Worm (Caenorhabditis elegans): ENCODE results near the gene T24B8.4.

DNA sequence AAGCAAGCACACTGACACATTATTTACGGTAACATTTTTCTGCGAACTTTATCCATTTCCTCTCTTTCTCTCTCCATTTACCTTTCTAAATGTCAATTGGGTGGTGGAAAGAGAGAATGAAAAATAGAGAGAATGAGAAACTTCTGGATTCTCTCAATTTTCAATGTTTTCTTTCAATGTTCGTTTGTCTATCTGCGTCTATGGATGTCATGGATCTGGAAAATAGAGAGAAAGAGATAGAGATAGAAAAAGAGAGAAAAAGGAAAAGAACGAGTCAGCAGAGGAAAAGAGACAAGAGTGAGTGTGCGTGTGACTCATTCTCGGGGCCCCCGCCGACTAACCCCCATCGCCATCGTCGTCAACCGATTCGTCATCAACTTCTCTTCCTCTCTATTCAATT lies 42.2 kb upstream of the T24B8.4 start, which contains the start of gene jun-1:
- TF ChIP-seq unc-62 (GFP tag; optimal IDR thresholded peaks at IDR 0.05), result peak; percentile 55
- peak; percentile 54 for TF ChIP-seq skn-1 (tag; optimal IDR thresholded peaks at IDR 0.05)
- TF ChIP-seq aly-2 (tag; optimal IDR thresholded peaks at IDR 0.05), result no peak
- TF ChIP-seq elt-2 (tag; optimal IDR thresholded peaks at IDR 0.05), result no peak
- TF ChIP-seq elt-3 (tag; optimal IDR thresholded peaks at IDR 0.05), result peak in 2 of 3 experiments; percentile 9 to 57
- peak; percentile 38 for TF ChIP-seq nhr-77 (tag; optimal IDR thresholded peaks at IDR 0.05)
- no peak for TF ChIP-seq ama-1 (optimal IDR thresholded peaks at IDR 0.05)

All from whole organism, L3 larva.